Worm (Caenorhabditis elegans) whole organism, late embryonic: Measurements from ENCODE around the gene par-3.

Source experiments
- C08G9.2 ChIP-seq: sonication (generic microtip); optimal IDR thresholded peaks from 2 replicates; lab custom pipeline; 2016; ENCODE audit warnings: mild to moderate bottlenecking, missing genetic modification characterization, moderate library complexity, missing compliant biosample characterization
- K02D7.2 ChIP-seq: sonication (generic microtip); optimal IDR thresholded peaks from 2 replicates; lab custom pipeline; 2017; ENCODE audit warnings: mild to moderate bottlenecking, missing genetic modification characterization, missing compliant biosample characterization
- K09A11.1 ChIP-seq: sonication (generic microtip); optimal IDR thresholded peaks from 2 replicates; lab custom pipeline; 2017; ENCODE audit warnings: antibody characterized with exemption, mild to moderate bottlenecking, missing genetic modification characterization, missing compliant biosample characterization; ENCODE audit not compliant: insufficient read depth
- T23F11.4 ChIP-seq: fragments of 200-800 bp; sonication (Bioruptor generic); optimal IDR thresholded peaks from 2 replicates; lab custom pipeline; 2018; ENCODE audit warnings: mild to moderate bottlenecking, missing genetic modification characterization, missing compliant biosample characterization
- ahr-1 ChIP-seq: sonication (generic microtip); optimal IDR thresholded peaks from 2 replicates; lab custom pipeline; 2016; ENCODE audit warnings: missing genetic modification characterization, missing compliant biosample characterization
- ceh-14 ChIP-seq: sonication (generic microtip); optimal IDR thresholded peaks from 2 replicates; lab custom pipeline; 2016; ENCODE audit warnings: missing genotype, missing genetic modification characterization, missing compliant biosample characterization
- ceh-18 ChIP-seq: sonication (generic microtip); optimal IDR thresholded peaks from 2 replicates; lab custom pipeline; 2016; ENCODE audit warnings: missing genetic modification characterization, missing compliant biosample characterization
- ceh-2 ChIP-seq: sonication (generic microtip); optimal IDR thresholded peaks from 2 replicates; lab custom pipeline; 2016; ENCODE audit warnings: missing genotype, missing genetic modification characterization, missing compliant biosample characterization
- ceh-30 ChIP-seq: fragments of 150-350 bp; optimal IDR thresholded peaks from 2 replicates; lab custom pipeline; 2014; ENCODE audit warnings: missing biosample characterization, missing genetic modification characterization
- ceh-31 ChIP-seq: sonication (generic microtip); optimal IDR thresholded peaks from 2 replicates; lab custom pipeline; 2016; ENCODE audit warnings: missing genetic modification characterization, missing compliant biosample characterization
- ceh-34 ChIP-seq: sonication (generic microtip); optimal IDR thresholded peaks from 2 replicates; lab custom pipeline; 2016; ENCODE audit warnings: mild to moderate bottlenecking, missing genetic modification characterization, missing compliant biosample characterization
- ceh-48 ChIP-seq: sonication (generic microtip); optimal IDR thresholded peaks from 2 replicates; lab custom pipeline; 2016; ENCODE audit warnings: missing genetic modification characterization, inconsistent platforms, missing compliant biosample characterization
- ceh-9 ChIP-seq: sonication (generic microtip); optimal IDR thresholded peaks from 2 replicates; lab custom pipeline; 2016; ENCODE audit warnings: mild to moderate bottlenecking, missing genetic modification characterization, inconsistent platforms, missing compliant biosample characterization
- dmd-4 ChIP-seq: sonication (generic microtip); optimal IDR thresholded peaks from 2 replicates; lab custom pipeline; 2016; ENCODE audit warnings: borderline replicate concordance, missing genetic modification characterization, missing compliant biosample characterization
- dve-1 ChIP-seq: sonication (generic microtip); optimal IDR thresholded peaks from 2 replicates; lab custom pipeline; 2017; ENCODE audit warnings: antibody characterized with exemption, mild to moderate bottlenecking, missing genetic modification characterization, missing compliant biosample characterization
- elt-2 ChIP-seq: sonication (generic microtip); optimal IDR thresholded peaks from 2 replicates; lab custom pipeline; 2016; ENCODE audit warnings: missing genetic modification reagents, missing genetic modification characterization, missing compliant biosample characterization
- elt-4 ChIP-seq: sonication (generic microtip); optimal IDR thresholded peaks from 2 replicates; lab custom pipeline; 2016; ENCODE audit warnings: missing genetic modification characterization, missing compliant biosample characterization
- ets-4 ChIP-seq: sonication (generic microtip); optimal IDR thresholded peaks from 2 replicates; lab custom pipeline; 2016; ENCODE audit warnings: missing genetic modification characterization, missing compliant biosample characterization
- fkh-10 ChIP-seq: fragments of 150-350 bp; optimal IDR thresholded peaks from 2 replicates; lab custom pipeline; 2014; ENCODE audit warnings: missing biosample characterization, missing genetic modification reagents, missing genetic modification characterization
- fkh-6 ChIP-seq: sonication (generic microtip); optimal IDR thresholded peaks from 2 replicates; lab custom pipeline; 2016; ENCODE audit warnings: missing genetic modification characterization, missing compliant biosample characterization
- hlh-30 ChIP-seq: sonication (generic microtip); optimal IDR thresholded peaks from 2 replicates; lab custom pipeline; 2017; ENCODE audit warnings: antibody characterized with exemption, missing genetic modification characterization, missing compliant biosample characterization; ENCODE audit not compliant: insufficient read depth
- hlh-6 ChIP-seq: sonication (generic microtip); optimal IDR thresholded peaks from 2 replicates; lab custom pipeline; 2016; ENCODE audit warnings: missing genotype, missing genetic modification characterization, missing compliant biosample characterization
- hlh-8 ChIP-seq: sonication (generic microtip); optimal IDR thresholded peaks from 2 replicates; lab custom pipeline; 2016; ENCODE audit warnings: missing genotype, missing genetic modification characterization, missing compliant biosample characterization
- madf-2 ChIP-seq: sonication (generic microtip); optimal IDR thresholded peaks from 2 replicates; lab custom pipeline; 2017; ENCODE audit warnings: missing genetic modification characterization, missing compliant biosample characterization
- nfya-1 ChIP-seq: sonication (generic microtip); optimal IDR thresholded peaks from 2 replicates; lab custom pipeline; 2017; ENCODE audit warnings: missing genetic modification characterization, mild to moderate bottlenecking, missing compliant biosample characterization, antibody characterized with exemption, moderate library complexity
- nhr-11 ChIP-seq: fragments of 150-350 bp; optimal IDR thresholded peaks from 2 replicates; lab custom pipeline; 2014; ENCODE audit warnings: missing biosample characterization, missing genetic modification characterization
- npax-4 ChIP-seq: sonication (generic microtip); optimal IDR thresholded peaks from 2 replicates; lab custom pipeline; 2016; ENCODE audit warnings: missing genetic modification characterization, missing compliant biosample characterization
- odd-2 ChIP-seq: sonication (generic microtip); optimal IDR thresholded peaks from 2 replicates; lab custom pipeline; 2017; ENCODE audit warnings: antibody characterized with exemption, mild to moderate bottlenecking, missing genetic modification characterization, missing compliant biosample characterization
- pha-4 ChIP-seq: fragments of 150-350 bp; optimal IDR thresholded peaks from 2 replicates; lab custom pipeline; 2018; ENCODE audit warnings: missing biosample characterization, missing genetic modification reagents, missing genetic modification characterization
- ref-2 ChIP-seq: sonication (generic microtip); optimal IDR thresholded peaks from 2 replicates; lab custom pipeline; 2016; ENCODE audit warnings: missing genetic modification characterization, missing compliant biosample characterization
- sox-2 ChIP-seq: fragments of 200-800 bp; sonication (Bioruptor generic); IDR thresholded peaks from 2 replicates; pipeline ENCODE4 v1.3.6; 2022; ENCODE audit warnings: missing genetic modification reagents, missing genetic modification characterization, missing compliant biosample characterization
- syd-9 ChIP-seq: sonication (generic microtip); optimal IDR thresholded peaks from 2 replicates; lab custom pipeline; 2016; ENCODE audit warnings: mild to moderate bottlenecking, missing genetic modification characterization, moderate library complexity, missing compliant biosample characterization
- tbx-2 ChIP-seq: sonication (generic microtip); optimal IDR thresholded peaks from 2 replicates; lab custom pipeline; 2016; ENCODE audit warnings: missing genetic modification characterization, missing compliant biosample characterization
- tbx-7 ChIP-seq: sonication (generic microtip); optimal IDR thresholded peaks from 2 replicates; lab custom pipeline; 2016; ENCODE audit warnings: missing genotype, missing genetic modification characterization, missing compliant biosample characterization
- ttx-3 ChIP-seq: sonication (generic microtip); optimal IDR thresholded peaks from 2 replicates; lab custom pipeline; 2016; ENCODE audit warnings: missing genetic modification reagents, missing genetic modification characterization, missing compliant biosample characterization
- unc-3 ChIP-seq, 2 experiments: fragments of 200-800 bp in 1 of 2; sonication (Bioruptor generic) in 1 of 2; sonication (generic microtip) in 1 of 2; conservative IDR thresholded peaks in 1 of 2; optimal IDR thresholded peaks in 1 of 2; 2 replicates each; pipeline versions ENCODE4 v1.3.6 to Lab custom; 2016 to 2022; ENCODE audit warnings: missing compliant biosample characterization in 2 of 2, missing genetic modification characterization in 2 of 2, missing genetic modification reagents in 1 of 2
- unc-42 ChIP-seq: sonication (generic microtip); optimal IDR thresholded peaks from 2 replicates; lab custom pipeline; 2016; ENCODE audit warnings: missing genotype, missing genetic modification characterization, missing compliant biosample characterization
- unc-86 ChIP-seq: sonication (generic microtip); optimal IDR thresholded peaks from 2 replicates; lab custom pipeline; 2016; ENCODE audit warnings: missing genetic modification characterization, missing compliant biosample characterization

par-3 gene

DNA sequence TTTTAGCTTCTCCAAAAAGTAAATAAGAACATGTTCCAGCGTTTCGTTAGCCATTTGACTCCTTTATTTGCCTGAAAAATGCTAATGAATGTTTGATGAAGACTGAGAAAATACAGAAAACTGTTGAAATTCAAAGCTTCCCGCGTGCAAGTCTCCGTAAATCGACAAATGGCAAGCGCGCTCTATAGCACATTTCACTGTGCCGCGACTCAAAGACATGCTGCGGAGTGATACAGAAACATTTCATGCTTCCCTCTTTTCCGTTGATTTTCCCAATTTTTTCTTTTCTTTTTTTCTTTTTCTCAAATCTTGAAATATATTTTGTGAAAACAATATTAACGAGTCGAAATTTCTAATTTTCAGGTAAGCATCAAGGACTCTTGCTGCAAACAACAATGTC is 14.9 kb downstream of the par-3 start, which contains the start of the genes ska-3 and rps-12 (continued):
- TF ChIP-seq ceh-31 (tag; lab: Kevin White, UChicago) = peak; percentile 89
- TF ChIP-seq unc-86 (tag; lab: Kevin White, UChicago) = peak; percentile 74
- TF ChIP-seq unc-42 (tag; lab: Kevin White, UChicago) = peak; percentile 87

DNA sequence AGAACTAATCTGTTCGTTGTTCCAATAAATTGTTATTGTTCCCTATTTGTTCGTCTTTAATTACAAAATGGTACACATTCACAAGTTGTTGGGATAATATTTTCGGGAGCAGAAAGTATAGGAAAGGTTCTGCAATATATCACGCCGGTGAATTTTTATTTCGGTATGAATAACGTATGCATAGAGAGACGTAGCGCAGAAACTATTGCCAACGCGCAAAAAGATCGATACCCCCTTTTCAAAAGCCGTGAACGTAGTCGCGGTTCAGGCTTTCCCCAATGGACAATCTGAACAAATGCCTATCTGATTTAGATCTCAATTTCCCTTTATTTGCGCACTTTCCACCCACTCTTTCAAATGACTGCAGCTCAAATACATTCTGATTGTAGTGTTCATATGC is 16.1 kb downstream of the par-3 start, which contains the start of gene pst-2:
pst-2 (plus strand) TSS at position 293 of the 400 bp plus-strand sequence.
- TF ChIP-seq ceh-48 = no peak
- TF ChIP-seq elt-4 (tag; lab: Kevin White, UChicago) = no peak
- TF ChIP-seq unc-3 (GFP tag; conservative IDR thresholded peaks at IDR 0.05; lab: Robert Waterston, UW) = no peak
- TF ChIP-seq unc-3 (tag; optimal IDR thresholded peaks at IDR 0.05; lab: Kevin White, UChicago) = no peak
- no peak for TF ChIP-seq sox-2
- TF ChIP-seq hlh-30 (tag; lab: Kevin White, UChicago) = no peak
- no peak for TF ChIP-seq ttx-3 (tag; lab: Kevin White, UChicago)
- TF ChIP-seq hlh-6 (tag; lab: Kevin White, UChicago) = no peak
- TF ChIP-seq tbx-7 (tag; lab: Kevin White, UChicago) = no peak
- no peak for TF ChIP-seq ref-2 (tag; lab: Kevin White, UChicago)
- TF ChIP-seq K02D7.2 = no peak
- TF ChIP-seq hlh-8 (tag; lab: Kevin White, UChicago) = no peak
- no peak for TF ChIP-seq ceh-30 (tag; lab: Kevin White, UChicago)
- TF ChIP-seq madf-2 = no peak
- no peak for TF ChIP-seq fkh-10
- TF ChIP-seq fkh-6 (tag; lab: Kevin White, UChicago) = no peak
- no peak for TF ChIP-seq C08G9.2 (tag; lab: Kevin White, UChicago)
- no peak for TF ChIP-seq dve-1

DNA sequence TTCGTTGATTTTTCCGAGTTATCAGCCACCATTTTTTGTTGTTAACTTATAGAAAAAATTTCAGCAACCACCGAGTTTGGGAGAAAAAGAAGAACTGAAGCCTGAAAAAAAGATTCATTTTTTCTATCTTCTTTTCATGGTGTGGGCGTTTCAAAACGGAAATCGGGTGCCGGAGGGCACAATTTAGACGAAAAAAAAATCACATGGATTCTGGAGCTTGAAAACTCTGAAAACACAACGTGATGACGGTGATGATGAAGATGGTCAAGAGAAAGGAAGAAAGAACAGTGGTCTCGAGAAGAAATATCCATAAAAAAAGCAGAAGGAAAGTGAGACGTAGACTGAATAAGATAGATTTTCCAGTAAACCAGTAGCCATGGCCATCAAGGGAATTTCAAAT is 20.0 kb downstream of the par-3 start, which contains the start of gene rcan-1:
rcan-1 (minus strand) TSS at position 101 of the 400 bp plus-strand sequence.
- TF ChIP-seq pha-4 (tag; lab: Kevin White, UChicago) (no peak), nhr-11 (tag; lab: Kevin White, UChicago) (no peak), ceh-31 (tag; lab: Kevin White, UChicago) (no peak), npax-4 (tag; lab: Kevin White, UChicago) (no peak), odd-2 (tag; lab: Kevin White, UChicago) (no peak), ahr-1 (tag; lab: Kevin White, UChicago) (no peak), T23F11.4 (GFP tag; lab: Kevin White, UChicago) (no peak), ceh-34 (no peak), elt-2 (tag; lab: Kevin White, UChicago) (no peak), K09A11.1 (tag; lab: Kevin White, UChicago) (no peak), sox-2 (no peak)

DNA sequence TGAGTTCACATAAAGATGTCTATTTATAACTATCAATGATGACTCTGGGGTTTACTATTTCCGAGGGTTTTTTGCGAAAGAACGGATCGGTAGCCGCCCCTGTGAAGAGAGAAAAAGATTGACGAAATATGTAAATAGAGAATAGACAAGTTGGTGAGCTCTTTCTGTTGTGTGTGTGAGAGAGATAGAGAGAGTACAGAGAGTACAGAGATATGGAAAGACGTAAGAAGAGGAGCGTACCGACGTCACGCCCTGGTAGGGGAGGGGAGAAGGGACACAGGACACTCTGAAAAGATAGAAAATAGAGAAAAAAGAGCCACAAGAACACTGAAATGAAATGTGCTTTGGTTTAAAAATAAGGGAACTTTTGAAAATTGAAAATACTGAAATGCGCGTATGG is 24.2 kb downstream of the par-3 start:
- TF ChIP-seq ceh-34 = peak; percentile 29
- no peak for TF ChIP-seq unc-3 (GFP tag; conservative IDR thresholded peaks at IDR 0.05; lab: Robert Waterston, UW)
- TF ChIP-seq unc-3 (tag; optimal IDR thresholded peaks at IDR 0.05; lab: Kevin White, UChicago) = no peak
- TF ChIP-seq ceh-9 (tag; lab: Kevin White, UChicago) = no peak
- TF ChIP-seq nfya-1 (tag; lab: Kevin White, UChicago) = peak; percentile 32
- peak; percentile 50 for TF ChIP-seq tbx-2 (tag; lab: Kevin White, UChicago)
- peak; percentile 25 for TF ChIP-seq ceh-2 (tag; lab: Kevin White, UChicago)
- TF ChIP-seq syd-9 (tag; lab: Kevin White, UChicago) = no peak
- no peak for TF ChIP-seq fkh-6 (tag; lab: Kevin White, UChicago)
- peak; percentile 24 for TF ChIP-seq ceh-31 (tag; lab: Kevin White, UChicago)
- peak; percentile 31 for TF ChIP-seq ceh-18 (tag; lab: Kevin White, UChicago)
- peak; percentile 20 for TF ChIP-seq ceh-14 (tag; lab: Kevin White, UChicago)
- TF ChIP-seq ets-4 = peak; percentile 36
- no peak for TF ChIP-seq dmd-4 (tag; lab: Kevin White, UChicago)
- TF ChIP-seq unc-86 (tag; lab: Kevin White, UChicago) = no peak
- no peak for TF ChIP-seq ref-2 (tag; lab: Kevin White, UChicago)
